Worm (Caenorhabditis elegans): Measurements from ENCODE around the gene grl-15.
A peak's percentile ranks its signal among the peaks of the same experiment; 100 is the strongest.

Gene grl-15

DNA sequence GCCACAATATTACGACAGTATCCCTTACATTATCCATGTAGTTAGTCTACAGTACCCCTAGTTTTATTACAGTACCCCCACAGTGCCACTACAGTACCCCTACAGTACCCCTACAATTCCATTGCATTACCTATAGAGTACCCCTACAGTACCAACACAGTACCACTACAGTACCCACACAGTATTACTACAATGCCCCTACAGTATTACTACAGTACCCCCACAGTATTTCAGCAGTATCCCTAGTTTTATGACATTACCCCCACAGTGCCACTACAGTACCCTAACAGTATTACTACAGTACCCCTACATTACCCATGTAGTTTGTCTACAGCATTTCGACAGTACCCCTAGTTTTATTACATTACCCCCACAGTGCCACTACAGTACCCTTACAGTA, 2.3 kb downstream of the grl-15 start:
- TF ChIP-seq F10B5.3 (tag; optimal IDR thresholded peaks at IDR 0.05) (no peak), lin-38 (GFP tag; IDR thresholded peaks at IDR 0.05) (no peak), skn-1 (tag; optimal IDR thresholded peaks at IDR 0.05) (no peak), daf-19 (GFP tag; conservative IDR thresholded peaks at IDR 0.05) (no peak), Y75B8A.6 (GFP tag; IDR thresholded peaks at IDR 0.05) (no peak), zag-1 (tag; optimal IDR thresholded peaks at IDR 0.05) (no peak), hmg-1.1 (GFP tag; IDR thresholded peaks at IDR 0.05) (no peak), nhr-76 (tag; optimal IDR thresholded peaks at IDR 0.05) (no peak), mep-1 (tag; optimal IDR thresholded peaks at IDR 0.05) (no peak), nhr-111 (GFP tag; optimal IDR thresholded peaks at IDR 0.05) (no peak), F26F4.8 (GFP tag; conservative IDR thresholded peaks at IDR 0.05) (no peak), F49E8.2 (tag; optimal IDR thresholded peaks at IDR 0.05; ENCODE audit: borderline replicate concordance) (no peak), unc-39 (tag; optimal IDR thresholded peaks at IDR 0.05) (no peak), lin-39 (tag; optimal IDR thresholded peaks at IDR 0.05) (no peak), egl-43 (GFP tag; IDR thresholded peaks at IDR 0.05) (no peak), fos-1 (tag; optimal IDR thresholded peaks at IDR 0.05) (no peak)

DNA sequence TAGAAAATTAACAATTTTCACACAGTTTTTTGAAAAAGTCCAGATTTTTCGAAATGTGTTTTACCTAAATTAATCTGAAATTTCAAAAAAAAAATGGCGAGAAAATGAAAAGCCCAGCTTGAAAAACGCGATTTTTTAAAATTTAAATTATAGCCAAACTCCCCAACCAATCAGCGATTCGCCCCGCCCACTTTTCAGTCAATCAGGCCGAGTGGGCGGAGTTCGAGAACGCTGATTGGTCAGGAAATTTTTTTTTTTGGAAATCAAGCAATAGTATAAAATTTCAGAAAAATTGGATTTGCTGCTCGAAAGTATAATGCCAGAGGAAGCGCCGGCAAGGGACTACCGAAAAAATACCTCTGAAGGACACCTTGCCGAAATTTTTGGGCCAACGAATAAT, 4.3 kb downstream of the grl-15 start:
- TF ChIP-seq mes-2 (tag; optimal IDR thresholded peaks at IDR 0.05; ENCODE audit: poor library complexity, severe bottlenecking) (no peak), T20F7.1 (GFP tag; optimal IDR thresholded peaks at IDR 0.05) (no peak), mdl-1 (tag; optimal IDR thresholded peaks at IDR 0.05) (no peak), madf-9 (GFP tag; conservative IDR thresholded peaks at IDR 0.05) (no peak), unc-130 (GFP tag; optimal IDR thresholded peaks at IDR 0.05) (no peak), nhr-77 (tag; optimal IDR thresholded peaks at IDR 0.05) (no peak), daf-8 (GFP tag; IDR thresholded peaks at IDR 0.05) (no peak), ztf-7 (tag; optimal IDR thresholded peaks at IDR 0.05) (no peak), egl-43 (GFP tag; IDR thresholded peaks at IDR 0.05) (no peak), dmd-6 (GFP tag; IDR thresholded peaks at IDR 0.05) (no peak), fos-1 (tag; optimal IDR thresholded peaks at IDR 0.05) (no peak), nhr-11 (tag; optimal IDR thresholded peaks at IDR 0.05) (no peak)

DNA sequence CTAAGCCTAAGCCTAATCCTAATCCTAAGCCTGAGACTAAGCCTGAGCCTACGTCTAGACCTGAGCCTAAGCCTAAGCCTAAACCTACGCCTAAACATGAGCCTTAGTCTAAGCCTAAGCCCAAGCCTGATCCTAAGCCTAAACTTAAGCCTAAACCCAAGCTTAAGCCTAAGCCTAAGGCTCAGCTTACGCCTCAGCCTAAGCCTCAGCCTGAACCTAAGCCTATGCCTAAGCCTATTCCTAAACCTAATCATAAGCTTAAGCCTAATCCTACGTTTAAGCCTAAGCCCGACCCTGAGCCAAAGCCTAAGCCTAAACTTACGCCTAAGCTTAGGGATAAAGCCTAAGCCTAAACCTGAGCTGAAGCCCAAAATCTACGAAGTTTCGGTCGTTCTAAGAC, 5.6 kb downstream of the grl-15 start:
- TF ChIP-seq Y5F2A.4 (GFP tag; optimal IDR thresholded peaks at IDR 0.05) (no peak), rbr-2 (tag; optimal IDR thresholded peaks at IDR 0.05) (no peak), madf-9 (GFP tag; conservative IDR thresholded peaks at IDR 0.05) (no peak), mxl-3 (GFP tag; optimal IDR thresholded peaks at IDR 0.05) (no peak), unc-62 (GFP tag; optimal IDR thresholded peaks at IDR 0.05 in 1 of 2) (peak in 1 of 2 experiments; percentile 27), unc-62 (tag; optimal IDR thresholded peaks at IDR 0.05) (no peak), R02D3.7 (tag; optimal IDR thresholded peaks at IDR 0.05) (no peak)

DNA sequence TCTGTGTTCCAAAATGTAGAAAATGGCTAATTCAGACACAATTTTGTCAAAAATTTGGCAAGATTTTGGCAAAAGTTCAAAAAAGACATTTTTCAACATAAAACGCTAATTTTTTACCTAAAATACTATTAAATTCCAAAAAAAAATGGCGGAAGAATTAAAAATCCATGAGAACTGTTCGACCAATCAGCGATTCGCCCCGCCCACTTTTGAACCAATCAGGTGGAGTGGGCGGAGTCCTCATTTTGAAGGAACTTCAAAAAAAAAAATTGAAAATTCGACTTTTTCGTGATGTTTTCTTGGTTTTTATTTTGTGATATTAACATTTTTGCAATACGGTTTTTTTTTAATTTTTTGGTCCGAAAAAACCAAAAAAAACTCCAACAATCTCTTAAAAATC, 7.9 kb downstream of the grl-15 start:
- TF ChIP-seq pqm-1 (tag; optimal IDR thresholded peaks at IDR 0.05) (no peak), F44E2.7 (GFP tag; IDR thresholded peaks at IDR 0.05) (no peak), mep-1 (tag; optimal IDR thresholded peaks at IDR 0.05) (no peak), dve-1 (tag; optimal IDR thresholded peaks at IDR 0.05; ENCODE audit: insufficient read depth) (no peak), Y105C5A.15 (GFP tag; IDR thresholded peaks at IDR 0.05) (no peak), ctbp-1 (GFP tag; IDR thresholded peaks at IDR 0.05) (no peak), aha-1 (tag) (peak; percentile 5), F49E8.2 (tag; optimal IDR thresholded peaks at IDR 0.05; ENCODE audit: borderline replicate concordance) (no peak)

Data from whole organism, L4 larva.